Fruit fly (Drosophila melanogaster): ENCODE data around the gene CG31710.
A peak's percentile ranks its signal among the peaks of the same experiment; 100 is the strongest.

Gene CG31710

dm6 chr2L:9691230-9691629, 14.5 kb downstream of the CG31710 start:
- no peak for TF ChIP-seq CG17801 (GFP tag; optimal IDR thresholded peaks at IDR 0.05; ENCODE audit: partially characterized antibody)

dm6 chr2L:9690550-9691197, 15.1 kb downstream of the CG31710 start:
- TF ChIP-seq CG17801 (GFP tag; optimal IDR thresholded peaks at IDR 0.05; ENCODE audit: partially characterized antibody), result no peak

dm6 chr2L:9685993-9686392, 19.8 kb downstream of the CG31710 start:
- peak; percentile 14 for TF ChIP-seq CG17801 (GFP tag; optimal IDR thresholded peaks at IDR 0.05; ENCODE audit: partially characterized antibody)

- TF ChIP-seq CG17801 (GFP tag; optimal IDR thresholded peaks at IDR 0.05; ENCODE audit: partially characterized antibody), result no peak
Measured at dm6 chr2L:9685184-9685583, 20.6 kb downstream of the CG31710 start.

- peak; percentile 51 for TF ChIP-seq CG17801 (GFP tag; optimal IDR thresholded peaks at IDR 0.05; ENCODE audit: partially characterized antibody)
Measured at dm6 chr2L:9684108-9684507, 21.6 kb downstream of the CG31710 start.

dm6 chr2L:9679789-9680188, 26.0 kb downstream of the CG31710 start:
- no peak for TF ChIP-seq CG17801 (GFP tag; optimal IDR thresholded peaks at IDR 0.05; ENCODE audit: partially characterized antibody)

- no peak for TF ChIP-seq CG17801 (GFP tag; optimal IDR thresholded peaks at IDR 0.05; ENCODE audit: partially characterized antibody)
Measured at dm6 chr2L:9677101-9677500, 28.7 kb downstream of the CG31710 start.

- TF ChIP-seq CG17801 (GFP tag; optimal IDR thresholded peaks at IDR 0.05; ENCODE audit: partially characterized antibody), result no peak
Measured at dm6 chr2L:9673235-9673634, 32.5 kb downstream of the CG31710 start.

- TF ChIP-seq CG17801 (GFP tag; optimal IDR thresholded peaks at IDR 0.05; ENCODE audit: partially characterized antibody), result no peak
Measured at dm6 chr2L:9672246-9672645, 33.5 kb downstream of the CG31710 start.

dm6 chr2L:9670909-9671422, 34.8 kb downstream of the CG31710 start:
- no peak for TF ChIP-seq CG17801 (GFP tag; optimal IDR thresholded peaks at IDR 0.05; ENCODE audit: partially characterized antibody)

- TF ChIP-seq CG17801 (GFP tag; optimal IDR thresholded peaks at IDR 0.05; ENCODE audit: partially characterized antibody), result no peak
Measured at dm6 chr2L:9669354-9669753, 36.4 kb downstream of the CG31710 start.

- no peak for TF ChIP-seq CG17801 (GFP tag; optimal IDR thresholded peaks at IDR 0.05; ENCODE audit: partially characterized antibody)
Measured at dm6 chr2L:9662977-9663376, 42.8 kb downstream of the CG31710 start.

- TF ChIP-seq CG17801 (GFP tag; optimal IDR thresholded peaks at IDR 0.05; ENCODE audit: partially characterized antibody), result no peak
Measured at dm6 chr2L:9660516-9660920, 45.2 kb downstream of the CG31710 start.

dm6 chr2L:9657269-9658191, 48.2 kb downstream of the CG31710 start:
- TF ChIP-seq CG17801 (GFP tag; optimal IDR thresholded peaks at IDR 0.05; ENCODE audit: partially characterized antibody), result no peak

- no peak for TF ChIP-seq CG17801 (GFP tag; optimal IDR thresholded peaks at IDR 0.05; ENCODE audit: partially characterized antibody)
Measured at dm6 chr2L:9656300-9656699, 49.5 kb downstream of the CG31710 start, which contains the start of gene CG33299. Gene CG33299, plus strand, starts transcription at chr2L:9656600.
